Worm (Caenorhabditis elegans) whole organism, L3 larva: ENCODE measurements around the gene rpl-9.

Experiments used
- ZK546.5 ChIP-seq: sonication (generic microtip); optimal IDR thresholded peaks from 2 replicates; lab custom pipeline; 2017; ENCODE audit warnings: missing biosample characterization, missing genetic modification characterization
- ceh-82 ChIP-seq: fragments of 150-350 bp; optimal IDR thresholded peaks from 2 replicates; lab custom pipeline; 2014; ENCODE audit warnings: missing biosample characterization, missing genetic modification characterization
- elt-3 ChIP-seq, 3 experiments: fragments of 150-350 bp in 1 of 3; sonication (generic microtip) in 2 of 3; optimal IDR thresholded peaks; 2 replicates in 2 of 3; 4 replicates in 1 of 3; lab custom pipeline; 2014 to 2017; ENCODE audit warnings: missing biosample characterization in 3 of 3, missing genetic modification characterization in 3 of 3
- fkh-10 ChIP-seq: sonication (generic microtip); optimal IDR thresholded peaks from 2 replicates; lab custom pipeline; 2017; ENCODE audit warnings: missing biosample characterization, missing genetic modification reagents, missing genetic modification characterization
- lin-39 ChIP-seq: fragments of 150-350 bp; optimal IDR thresholded peaks from 2 replicates; lab custom pipeline; 2018; ENCODE audit warnings: missing biosample characterization, missing genetic modification reagents, missing genetic modification characterization
- lsy-12 ChIP-seq: sonication (generic microtip); optimal IDR thresholded peaks from 2 replicates; lab custom pipeline; 2016; ENCODE audit warnings: mild to moderate bottlenecking, missing genetic modification characterization, missing compliant biosample characterization
- mdl-1 ChIP-seq: fragments of 150-350 bp; optimal IDR thresholded peaks from 2 replicates; lab custom pipeline; 2014; ENCODE audit warnings: missing biosample characterization, missing genetic modification characterization
- nhr-12 ChIP-seq: fragments of 150-350 bp; optimal IDR thresholded peaks from 2 replicates; lab custom pipeline; 2014; ENCODE audit warnings: missing biosample characterization, missing genetic modification characterization
- skn-1 ChIP-seq: fragments of 150-350 bp; optimal IDR thresholded peaks from 2 replicates; lab custom pipeline; 2014; ENCODE audit warnings: missing biosample characterization, missing genetic modification characterization

DNA sequence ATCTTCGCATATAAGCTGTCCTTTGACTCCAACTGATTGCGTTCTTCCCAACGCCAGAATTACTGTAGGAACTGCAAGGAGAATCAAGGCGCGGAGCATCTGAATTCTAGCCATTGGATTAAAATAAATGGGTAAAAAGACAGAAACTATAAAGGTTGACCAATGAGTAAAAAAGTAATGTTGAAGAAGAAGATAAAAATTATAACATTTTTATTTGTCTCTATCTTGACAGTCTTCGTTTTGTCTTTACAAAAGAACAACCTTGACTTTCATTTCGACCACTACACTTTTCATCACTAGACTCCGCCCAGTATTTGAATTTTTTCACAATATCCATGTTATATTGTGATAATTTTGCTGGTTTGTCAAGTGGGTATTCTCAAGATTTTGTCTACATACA, 7.4 kb downstream of the rpl-9 start, which contains the start of gene ttr-8:
- TF ChIP-seq lin-39 (no peak), skn-1 (no peak), mdl-1 (tag; lab: Kevin White, UChicago) (no peak), ZK546.5 (tag; lab: Kevin White, UChicago) (no peak), elt-3 (tag; optimal IDR thresholded peaks at IDR 0.05; lab: Kevin White, UChicago) (no peak), nhr-12 (tag; lab: Kevin White, UChicago) (no peak), ceh-82 (tag; lab: Kevin White, UChicago) (no peak), fkh-10 (no peak), lsy-12 (no peak)
